Worm (Caenorhabditis elegans) whole organism, L4 larva: ENCODE measurements around the gene Y67D8C.2.

Experiments
- ama-1 ChIP-seq: fragments of 150-350 bp; optimal IDR thresholded peaks from 2 replicates; lab custom pipeline; 2014; ENCODE audit warnings: inconsistent platforms, mixed read lengths
- fkh-10 ChIP-seq: fragments of 150-350 bp; optimal IDR thresholded peaks from 2 replicates; lab custom pipeline; 2014; ENCODE audit warnings: missing biosample characterization, missing genetic modification reagents, missing genetic modification characterization
- jun-1 ChIP-seq: fragments of 150-350 bp; optimal IDR thresholded peaks from 2 replicates; lab custom pipeline; 2014; ENCODE audit warnings: missing biosample characterization, missing genetic modification reagents, missing genetic modification characterization
- nhr-76 ChIP-seq: fragments of 150-350 bp; optimal IDR thresholded peaks from 2 replicates; lab custom pipeline; 2014; ENCODE audit warnings: missing biosample characterization, missing genetic modification characterization
- pha-4 ChIP-seq, 2 experiments: fragments of 150-350 bp in 1 of 2; fragments of 200-800 bp in 1 of 2; sonication (Bioruptor generic) in 1 of 2; IDR thresholded peaks in 1 of 2; optimal IDR thresholded peaks in 1 of 2; 2 replicates each; pipeline versions ENCODE4 v1.3.6 to Lab custom; 2014 to 2022; ENCODE audit warnings: missing genetic modification characterization in 2 of 2, missing genetic modification reagents in 2 of 2, missing biosample characterization in 1 of 2, missing compliant biosample characterization in 1 of 2
- zfp-3 ChIP-seq: fragments of 200-800 bp; sonication (Bioruptor generic); conservative IDR thresholded peaks from 2 replicates; pipeline ENCODE4 v1.3.6; 2022; ENCODE audit warnings: missing genetic modification reagents, missing genetic modification characterization, missing compliant biosample characterization

- TF ChIP-seq nhr-76 (tag; lab: Kevin White, UChicago) (no peak), pha-4 (GFP tag; IDR thresholded peaks at IDR 0.05; lab: Robert Waterston, UW) (no peak), pha-4 (tag; optimal IDR thresholded peaks at IDR 0.05; lab: Kevin White, UChicago) (no peak), fkh-10 (GFP tag; lab: Kevin White, UChicago) (no peak), zfp-3 (GFP tag; lab: Robert Waterston, UW) (no peak), jun-1 (no peak), ama-1 (lab: Kevin White, UChicago) (no peak)
These were observed 24.9 kb downstream of the Y67D8C.2 start for ce11 chrIV:3097019-3097418.
